Worm (Caenorhabditis elegans): ENCODE measurements around the gene rabr-1.

rabr-1 gene

DNA sequence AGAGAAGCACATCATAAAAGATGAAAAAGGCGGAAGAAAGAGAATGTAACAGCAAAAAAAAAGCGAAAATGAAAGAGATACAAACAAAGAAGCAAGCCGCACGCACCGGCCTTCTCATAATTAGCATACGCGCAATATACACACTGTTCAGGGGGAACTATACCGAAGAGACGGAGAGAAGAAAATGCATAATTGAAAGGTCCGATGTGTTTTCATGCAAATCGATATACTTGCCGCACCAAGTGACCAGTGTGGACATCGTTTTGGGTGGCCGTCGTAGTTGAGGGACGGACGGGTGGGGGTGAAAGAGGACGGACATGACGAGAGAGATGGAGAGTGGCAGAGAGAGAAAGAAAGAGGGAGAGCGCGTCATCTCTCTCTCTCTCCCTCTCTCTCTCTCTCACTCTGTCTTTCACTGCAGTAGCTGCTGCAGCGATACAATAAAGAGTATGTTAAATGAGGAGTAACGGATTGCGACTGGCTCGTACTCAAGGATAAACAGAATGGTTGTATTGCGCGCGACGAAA is 40.3 kb downstream of the rabr-1 start (continued):
- no peak for TF ChIP-seq ceh-91 (GFP tag; IDR thresholded peaks at IDR 0.05)
- TF ChIP-seq egrh-3 (GFP tag; IDR thresholded peaks at IDR 0.05), result peak; percentile 71
- TF ChIP-seq hsf-1 (GFP tag; IDR thresholded peaks at IDR 0.05), result no peak
- no peak for TF ChIP-seq nhr-120 (GFP tag; IDR thresholded peaks at IDR 0.05)
- peak; percentile 83 for TF ChIP-seq K12H6.12 (tag; optimal IDR thresholded peaks at IDR 0.05)
- no peak for TF ChIP-seq snpc-4 (GFP tag; optimal IDR thresholded peaks at IDR 0.05)
- peak in 2 of 4 experiments; percentile 4 to 15 for TF ChIP-seq snpc-4 (tag; optimal IDR thresholded peaks at IDR 0.05)
- TF ChIP-seq die-1 (tag; optimal IDR thresholded peaks at IDR 0.05), result peak; percentile 31
- no peak for TF ChIP-seq repo-1 (tag; optimal IDR thresholded peaks at IDR 0.05)
- TF ChIP-seq zfh-2 (GFP tag; conservative IDR thresholded peaks at IDR 0.05), result peak; percentile 95
- no peak for TF ChIP-seq ceh-79 (tag; optimal IDR thresholded peaks at IDR 0.05)
- peak; percentile 53; the same call in 1 of the 2 replicates for TF ChIP-seq hmg-1.2 (GFP tag; IDR thresholded peaks at IDR 0.05)
- TF ChIP-seq B0035.1 (tag; optimal IDR thresholded peaks at IDR 0.05), result no peak
- 0 out of 2 replicates have a peak, but pooled peaks have one; percentile 46 for TF ChIP-seq pbrm-1 (GFP tag; IDR thresholded peaks at IDR 0.05)
- no peak for TF ChIP-seq ztf-28 (GFP tag; IDR thresholded peaks at IDR 0.05)
- TF ChIP-seq cebp-1 (GFP tag; IDR thresholded peaks at IDR 0.05), result no peak
- TF ChIP-seq cebp-1 (tag; optimal IDR thresholded peaks at IDR 0.05), result peak; percentile 59
- no peak for TF ChIP-seq B0261.1 (tag; optimal IDR thresholded peaks at IDR 0.05)
- TF ChIP-seq snpc-1.1 (tag; optimal IDR thresholded peaks at IDR 0.05; ENCODE audit: insufficient read depth), result no peak
- TF ChIP-seq bed-2 (GFP tag; IDR thresholded peaks at IDR 0.05), result no peak
- TF ChIP-seq T07F8.4 (tag; optimal IDR thresholded peaks at IDR 0.05), result no peak

ce11 chrX:2538713-2539112 is 42.7 kb downstream of the rabr-1 start:
- TF ChIP-seq dpl-1 (GFP tag; optimal IDR thresholded peaks at IDR 0.05) (no peak), ztf-26 (tag; optimal IDR thresholded peaks at IDR 0.05) (no peak), ztf-28 (GFP tag; IDR thresholded peaks at IDR 0.05) (no peak), nhr-80 (tag; optimal IDR thresholded peaks at IDR 0.05) (no peak), nfya-2 (GFP tag; IDR thresholded peaks at IDR 0.05) (no peak), Y53F4B.3 (GFP tag; IDR thresholded peaks at IDR 0.05) (no peak)

ce11 chrX:2541003-2541521 is 45.1 kb downstream of the rabr-1 start, which contains the start of gene F52H2.3:
F52H2.3 (minus strand) TSS chrX:2541053.
- peak; percentile 17 for TF ChIP-seq atf-7 (tag; optimal IDR thresholded peaks at IDR 0.05)
- 0 out of 2 replicates have a peak, but pooled peaks have one; percentile 46 for TF ChIP-seq nfyb-1 (GFP tag; IDR thresholded peaks at IDR 0.05)
- TF ChIP-seq nhr-80 (tag; optimal IDR thresholded peaks at IDR 0.05), result peak; percentile 87
- TF ChIP-seq Y56A3A.18 (GFP tag; IDR thresholded peaks at IDR 0.05), result no peak
- no peak for TF ChIP-seq lin-40 (tag; optimal IDR thresholded peaks at IDR 0.05)
- no peak for TF ChIP-seq cebp-1 (GFP tag; IDR thresholded peaks at IDR 0.05)
- TF ChIP-seq cebp-1 (tag; optimal IDR thresholded peaks at IDR 0.05), result peak; percentile 16
- no peak for TF ChIP-seq attf-5 (GFP tag; optimal IDR thresholded peaks at IDR 0.05)

- TF ChIP-seq nhr-90 (tag; optimal IDR thresholded peaks at IDR 0.05), result peak; percentile 15
- TF ChIP-seq nhr-80 (tag; optimal IDR thresholded peaks at IDR 0.05), result peak; percentile 93
- TF ChIP-seq cebp-1 (GFP tag; IDR thresholded peaks at IDR 0.05), result no peak
- peak; percentile 24 for TF ChIP-seq cebp-1 (tag; optimal IDR thresholded peaks at IDR 0.05)
- 0 out of 2 replicates have a peak, but pooled peaks have one; percentile 23 for TF ChIP-seq Y95B8A.8 (GFP tag; IDR thresholded peaks at IDR 0.05)
- no peak for TF ChIP-seq somi-1 (GFP tag; optimal IDR thresholded peaks at IDR 0.05)
- no peak for TF ChIP-seq nhr-27 (tag; optimal IDR thresholded peaks at IDR 0.05)
- no peak for TF ChIP-seq ceh-91 (GFP tag; IDR thresholded peaks at IDR 0.05)
- no peak for TF ChIP-seq lin-26 (GFP tag; IDR thresholded peaks at IDR 0.05)
- no peak for TF ChIP-seq ceh-100 (GFP tag; IDR thresholded peaks at IDR 0.05)
- no peak for TF ChIP-seq ceh-58 (GFP tag; IDR thresholded peaks at IDR 0.05)
- peak; percentile 2 for TF ChIP-seq tbp1 (GFP tag; optimal IDR thresholded peaks at IDR 0.05)
- peak; percentile 64 for TF ChIP-seq dox-1 (GFP tag; IDR thresholded peaks at IDR 0.05)
- no peak for TF ChIP-seq hlh-12 (tag; optimal IDR thresholded peaks at IDR 0.05)
- peak; percentile 82 for TF ChIP-seq ets-4 (GFP tag; optimal IDR thresholded peaks at IDR 0.05)
- TF ChIP-seq nfya-2 (GFP tag; IDR thresholded peaks at IDR 0.05), result no peak
- TF ChIP-seq bed-2 (GFP tag; IDR thresholded peaks at IDR 0.05), result no peak
- no peak for TF ChIP-seq atf-7 (tag; optimal IDR thresholded peaks at IDR 0.05)
Observed at ce11 chrX:2543353-2543752, 47.4 kb downstream of the rabr-1 start.

All from whole organism, young adult.